Worm (Caenorhabditis elegans) whole organism, mixed stage, embryonic: ENCODE results near the gene ztf-7.

Experiments used
- lsy-2 ChIP-seq: fragments of 150-350 bp; optimal IDR thresholded peaks from 2 replicates; lab custom pipeline; 2014; ENCODE audit warnings: missing biosample characterization, missing genetic modification characterization
- mep-1 ChIP-seq: fragments of 150-350 bp; optimal IDR thresholded peaks from 2 replicates; lab custom pipeline; 2017; ENCODE audit warnings: missing biosample characterization, missing genetic modification reagents, missing genetic modification characterization, inconsistent platforms
- nhr-237 ChIP-seq: fragments of 150-350 bp; optimal IDR thresholded peaks from 2 replicates; lab custom pipeline; 2014; ENCODE audit warnings: missing biosample characterization, missing genetic modification characterization
- sptf-1 ChIP-seq: sonication (generic microtip); optimal IDR thresholded peaks from 2 replicates; lab custom pipeline; 2017; ENCODE audit warnings: mild to moderate bottlenecking, missing genetic modification characterization, moderate library complexity, missing compliant biosample characterization
- unc-39 ChIP-seq: fragments of 150-350 bp; optimal IDR thresholded peaks from 2 replicates; lab custom pipeline; 2014; ENCODE audit warnings: missing biosample characterization, missing genetic modification characterization
- unc-62 ChIP-seq: fragments of 150-350 bp; optimal IDR thresholded peaks from 2 replicates; lab custom pipeline; 2014; ENCODE audit warnings: missing biosample characterization, missing genetic modification reagents, missing genetic modification characterization
- ztf-11 ChIP-seq: fragments of 150-350 bp; optimal IDR thresholded peaks from 2 replicates; lab custom pipeline; 2014; ENCODE audit warnings: missing biosample characterization, missing genetic modification characterization

- no peak for TF ChIP-seq mep-1 (tag; lab: Kevin White, UChicago)
- no peak for TF ChIP-seq sptf-1
- no peak for TF ChIP-seq ztf-11 (tag; lab: Kevin White, UChicago)
- TF ChIP-seq unc-62: no peak
- no peak for TF ChIP-seq unc-39 (tag; lab: Kevin White, UChicago)
- TF ChIP-seq lsy-2 (tag; lab: Kevin White, UChicago): no peak
- no peak for TF ChIP-seq nhr-237 (tag; lab: Kevin White, UChicago)
Measured at ce11 chrV:9764552-9764951, 25.0 kb downstream of the ztf-7 start.
